Worm (Caenorhabditis elegans): ENCODE measurements around the gene sir-2.2.

The sir-2.2 gene

ce11 chrX:13360632-13361031 is 32.8 kb downstream of the sir-2.2 start:
- TF ChIP-seq elt-2 (tag; optimal IDR thresholded peaks at IDR 0.05) = peak; percentile 93
- no peak for TF ChIP-seq nhr-23 (tag; optimal IDR thresholded peaks at IDR 0.05)
- TF ChIP-seq pha-4 (tag; optimal IDR thresholded peaks at IDR 0.05) = peak; percentile 55
- peak; percentile 98 for TF ChIP-seq pqm-1 (tag; optimal IDR thresholded peaks at IDR 0.05)

DNA sequence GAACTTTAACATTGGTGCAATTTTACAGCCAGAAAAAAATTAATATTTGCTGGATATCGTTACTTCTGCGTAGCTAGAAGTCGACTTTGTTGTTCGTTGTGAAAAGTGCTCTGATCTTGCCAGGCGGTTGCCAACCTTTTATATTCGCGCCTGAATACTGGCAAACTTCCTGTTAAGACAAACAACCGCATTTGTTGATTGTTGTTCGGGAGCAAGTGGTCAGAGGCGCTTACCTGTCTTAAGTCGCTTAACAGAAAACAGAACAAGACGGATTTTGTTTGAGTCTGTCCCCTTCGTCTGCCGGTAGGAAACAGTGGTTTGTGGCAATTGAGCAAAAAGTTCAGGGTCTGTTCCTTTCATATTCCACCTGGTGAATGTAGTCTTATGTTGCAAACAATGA is 34.6 kb downstream of the sir-2.2 start, which contains the start of gene C49F8.15:
Gene C49F8.15 (minus strand): TSS at position 101 of the 400 bp plus-strand sequence.
- TF ChIP-seq elt-1 (tag; optimal IDR thresholded peaks at IDR 0.05) (no peak), nhr-11 (tag; optimal IDR thresholded peaks at IDR 0.05) (no peak), pqm-1 (tag; optimal IDR thresholded peaks at IDR 0.05) (no peak), ZK546.5 (tag; optimal IDR thresholded peaks at IDR 0.05) (no peak)

ce11 chrX:13364897-13365296 is 37.0 kb downstream of the sir-2.2 start, which contains the start of gene C49F8.1:
Gene C49F8.1 (minus strand): TSS chrX:13364997.
- no peak for TF ChIP-seq unc-39 (tag; optimal IDR thresholded peaks at IDR 0.05)
- no peak for TF ChIP-seq nfya-1 (tag; optimal IDR thresholded peaks at IDR 0.05; ENCODE audit: insufficient read depth)
- TF ChIP-seq eor-1 (tag; optimal IDR thresholded peaks at IDR 0.05) = no peak
- TF ChIP-seq nhr-237 (tag; optimal IDR thresholded peaks at IDR 0.05) = no peak
- no peak for TF ChIP-seq R02D3.7 (tag; optimal IDR thresholded peaks at IDR 0.05)
- TF ChIP-seq fos-1 (tag; optimal IDR thresholded peaks at IDR 0.05) = no peak
- no peak for TF ChIP-seq pqm-1 (tag; optimal IDR thresholded peaks at IDR 0.05)
- TF ChIP-seq nhr-25 (tag; optimal IDR thresholded peaks at IDR 0.05) = no peak
- TF ChIP-seq hmg-11 (tag; optimal IDR thresholded peaks at IDR 0.05) = no peak
- TF ChIP-seq pha-4 (tag; optimal IDR thresholded peaks at IDR 0.05) = no peak

ce11 chrX:13366955-13367354 is 39.1 kb downstream of the sir-2.2 start:
- TF ChIP-seq pha-4 (tag; optimal IDR thresholded peaks at IDR 0.05) = peak; percentile 55
- TF ChIP-seq aly-2 (tag; optimal IDR thresholded peaks at IDR 0.05) = no peak

ce11 chrX:13368283-13368682 is 40.4 kb downstream of the sir-2.2 start:
- no peak for TF ChIP-seq egl-27 (tag; optimal IDR thresholded peaks at IDR 0.05)
- peak; percentile 46 for TF ChIP-seq jun-1 (tag; optimal IDR thresholded peaks at IDR 0.05)
- TF ChIP-seq pha-4 (tag; optimal IDR thresholded peaks at IDR 0.05) = peak; percentile 24
- no peak for TF ChIP-seq R02D3.7 (tag; optimal IDR thresholded peaks at IDR 0.05)
- TF ChIP-seq pqm-1 (tag; optimal IDR thresholded peaks at IDR 0.05) = peak; percentile 79
- peak; percentile 90 for TF ChIP-seq elt-2 (tag; optimal IDR thresholded peaks at IDR 0.05)
- TF ChIP-seq lsy-12 (tag; optimal IDR thresholded peaks at IDR 0.05) = no peak
- TF ChIP-seq elt-1 (tag; optimal IDR thresholded peaks at IDR 0.05) = no peak
- no peak for TF ChIP-seq ztf-11 (tag; optimal IDR thresholded peaks at IDR 0.05)

- TF ChIP-seq nhr-23 (tag; optimal IDR thresholded peaks at IDR 0.05) (no peak), zag-1 (tag; optimal IDR thresholded peaks at IDR 0.05) (no peak)
Observed at ce11 chrX:13376185-13376584, 48.3 kb downstream of the sir-2.2 start.

ce11 chrX:13376851-13377250 is 49.0 kb downstream of the sir-2.2 start, which contains the start of the genes C49F8.14 and gem-1:
Gene C49F8.14 (minus strand): TSS chrX:13376949.
Gene gem-1 (minus strand): TSS chrX:13376992.
- TF ChIP-seq nhr-23 (tag; optimal IDR thresholded peaks at IDR 0.05) (no peak), nhr-11 (tag; optimal IDR thresholded peaks at IDR 0.05) (no peak), lin-15B (tag; optimal IDR thresholded peaks at IDR 0.05) (no peak), daf-12 (tag; optimal IDR thresholded peaks at IDR 0.05) (no peak), unc-62 (GFP tag; optimal IDR thresholded peaks at IDR 0.05) (no peak), nhr-12 (tag; optimal IDR thresholded peaks at IDR 0.05) (no peak), skn-1 (tag; optimal IDR thresholded peaks at IDR 0.05) (no peak), egl-5 (tag; optimal IDR thresholded peaks at IDR 0.05) (no peak), mdl-1 (tag; optimal IDR thresholded peaks at IDR 0.05) (no peak), nfya-1 (tag; optimal IDR thresholded peaks at IDR 0.05; ENCODE audit: insufficient read depth) (no peak), fos-1 (tag; optimal IDR thresholded peaks at IDR 0.05) (no peak)

DNA sequence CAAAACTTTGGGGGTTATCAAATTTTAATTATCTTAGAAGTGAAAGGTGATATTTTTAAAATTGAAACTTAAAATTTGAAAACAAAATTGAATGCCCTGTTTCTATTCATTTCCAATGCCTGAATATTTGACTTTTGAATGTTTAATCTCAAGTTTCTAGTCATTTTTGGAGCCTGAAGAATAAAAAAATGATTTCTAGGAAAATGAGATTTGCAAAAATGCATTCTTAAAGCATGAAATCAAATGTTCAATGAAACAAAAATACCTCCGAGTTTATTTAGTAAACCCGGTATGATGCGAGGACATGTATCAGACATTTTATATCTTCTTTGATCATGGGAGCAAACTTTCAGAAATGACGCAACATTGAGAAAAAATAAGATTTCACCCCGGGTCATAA is 51.2 kb downstream of the sir-2.2 start:
- TF ChIP-seq nhr-11 (tag; optimal IDR thresholded peaks at IDR 0.05) = peak; percentile 84
- TF ChIP-seq R02D3.7 (tag; optimal IDR thresholded peaks at IDR 0.05) = no peak
- no peak for TF ChIP-seq ama-1 (optimal IDR thresholded peaks at IDR 0.05)
- no peak for TF ChIP-seq unc-39 (tag; optimal IDR thresholded peaks at IDR 0.05)
- TF ChIP-seq nfya-1 (tag; optimal IDR thresholded peaks at IDR 0.05; ENCODE audit: insufficient read depth) = no peak
